Worm (Caenorhabditis elegans) whole organism, L2 larva: ENCODE results near the gene F46H5.5.

ENCODE experiments used
- ama-1 ChIP-seq: fragments of 150-350 bp; optimal IDR thresholded peaks from 2 replicates; lab custom pipeline; 2018; ENCODE audit warnings: inconsistent platforms
- blmp-1 ChIP-seq: sonication (generic microtip); optimal IDR thresholded peaks from 2 replicates; lab custom pipeline; 2017; ENCODE audit warnings: missing genetic modification characterization, mild to moderate bottlenecking, missing compliant biosample characterization, antibody characterized with exemption, moderate library complexity; ENCODE audit not compliant: insufficient read depth
- elt-1 ChIP-seq: fragments of 150-350 bp; optimal IDR thresholded peaks from 2 replicates; lab custom pipeline; 2014; ENCODE audit warnings: missing biosample characterization, missing genetic modification characterization
- mbf-1 ChIP-seq: sonication (generic microtip); optimal IDR thresholded peaks from 2 replicates; lab custom pipeline; 2017; ENCODE audit warnings: missing biosample characterization, missing genetic modification characterization
- nhr-11 ChIP-seq: fragments of 150-350 bp; optimal IDR thresholded peaks from 2 replicates; lab custom pipeline; 2014; ENCODE audit warnings: missing biosample characterization, missing genetic modification characterization
- nhr-237 ChIP-seq: fragments of 150-350 bp; optimal IDR thresholded peaks from 2 replicates; lab custom pipeline; 2014; ENCODE audit warnings: missing biosample characterization, missing genetic modification characterization
- nhr-25 ChIP-seq: fragments of 150-350 bp; sonication (generic microtip); optimal IDR thresholded peaks from 3 replicates; lab custom pipeline; 2014; ENCODE audit warnings: missing biosample characterization, missing genetic modification characterization
- nhr-77 ChIP-seq: fragments of 150-350 bp; optimal IDR thresholded peaks from 2 replicates; lab custom pipeline; 2014; ENCODE audit warnings: missing biosample characterization, missing genetic modification characterization
- unc-62 ChIP-seq: fragments of 150-350 bp; optimal IDR thresholded peaks from 2 replicates; lab custom pipeline; 2014; ENCODE audit warnings: missing biosample characterization, missing genetic modification reagents, missing genetic modification characterization
- ztf-11 ChIP-seq: sonication (generic microtip); optimal IDR thresholded peaks from 2 replicates; lab custom pipeline; 2017; ENCODE audit warnings: missing biosample characterization, missing genetic modification characterization

DNA sequence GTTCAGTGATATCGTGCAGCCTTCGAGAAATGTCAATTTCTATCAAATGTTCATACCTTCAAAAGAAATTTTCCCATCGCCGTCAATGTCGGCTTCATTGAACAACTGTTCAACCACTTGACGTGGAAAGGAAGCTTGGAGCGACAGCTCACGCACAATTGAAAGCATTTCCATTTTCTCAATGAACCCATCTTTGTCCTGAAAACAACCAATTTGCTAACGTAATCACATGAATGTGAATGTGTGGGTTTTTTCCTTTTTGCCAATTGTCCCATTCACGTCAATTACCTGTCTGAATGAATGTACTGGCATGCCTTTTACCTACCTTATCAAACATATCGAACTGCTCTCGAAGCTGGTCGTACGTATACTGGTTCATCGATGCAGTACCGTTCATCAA is 39.5 kb upstream of the F46H5.5 start:
- TF ChIP-seq nhr-25 (tag; lab: Kevin White, UChicago) (no peak), ama-1 (no peak), blmp-1 (tag; lab: Kevin White, UChicago) (no peak), ztf-11 (tag; lab: Kevin White, UChicago) (no peak), nhr-77 (no peak), nhr-237 (tag; lab: Kevin White, UChicago) (no peak), unc-62 (GFP tag; lab: Kevin White, UChicago) (no peak), mbf-1 (tag; lab: Kevin White, UChicago) (no peak), elt-1 (tag; lab: Kevin White, UChicago) (no peak), nhr-11 (tag; lab: Kevin White, UChicago) (no peak)
